In genomic region chrV:11644166-11644565, ce11 we compare ENCODE assay signal across 1 worm cellular context.
TF ChIP-seq lines count a peak whose summit lies in the region.

Gene bir-1, plus strand, starts transcription at chrV:11644477.

TF ChIP-seq in whole organism, L1 larva, 84 proteins besides CTCF, POLR2A, EP300 and RAD21 (continued from another document):
- TF ChIP-seq unc-30 (tag; optimal IDR thresholded peaks at IDR 0.05; lab: Kevin White, UChicago) (no peak), egl-13 (tag; optimal IDR thresholded peaks at IDR 0.05; lab: Kevin White, UChicago) (peak; percentile 29), lin-13 (GFP tag; optimal IDR thresholded peaks at IDR 0.05; lab: Kevin White, UChicago) (peak; percentile 2), nhr-90 (tag; optimal IDR thresholded peaks at IDR 0.05; lab: Kevin White, UChicago; ENCODE audit: poor library complexity) (peak; percentile 49), vab-15 (tag; optimal IDR thresholded peaks at IDR 0.05; lab: Kevin White, UChicago) (no peak), efl-1 (optimal IDR thresholded peaks at IDR 0.05; lab: Kevin White, UChicago) (peak; percentile 79 to 85), efl-1 (GFP tag; optimal IDR thresholded peaks at IDR 0.05 in 1 of 2; lab: Kevin White, UChicago) (peak; percentile 82 to 96), ceh-8 (GFP tag; optimal IDR thresholded peaks at IDR 0.05; lab: Kevin White, UChicago) (no peak), aly-2 (tag; optimal IDR thresholded peaks at IDR 0.05; lab: Kevin White, UChicago) (no peak), C16A3.4 (tag; optimal IDR thresholded peaks at IDR 0.05; lab: Kevin White, UChicago) (peak; percentile 72)
